Worm (Caenorhabditis elegans) whole organism, late embryonic: ENCODE data around the gene C54D10.5.

Source experiments
- F13H6.1 ChIP-seq: sonication (generic microtip); optimal IDR thresholded peaks from 2 replicates; lab custom pipeline; 2016; ENCODE audit warnings: missing genetic modification characterization, missing compliant biosample characterization
- K02D7.2 ChIP-seq: sonication (generic microtip); optimal IDR thresholded peaks from 2 replicates; lab custom pipeline; 2017; ENCODE audit warnings: mild to moderate bottlenecking, missing genetic modification characterization, missing compliant biosample characterization
- ama-1 ChIP-seq: fragments of 150-350 bp; optimal IDR thresholded peaks from 2 replicates; lab custom pipeline; 2014
- elt-2 ChIP-seq: sonication (generic microtip); optimal IDR thresholded peaks from 2 replicates; lab custom pipeline; 2016; ENCODE audit warnings: missing genetic modification reagents, missing genetic modification characterization, missing compliant biosample characterization
- hlh-6 ChIP-seq: sonication (generic microtip); optimal IDR thresholded peaks from 2 replicates; lab custom pipeline; 2016; ENCODE audit warnings: missing genotype, missing genetic modification characterization, missing compliant biosample characterization
- pha-4 ChIP-seq: fragments of 150-350 bp; optimal IDR thresholded peaks from 2 replicates; lab custom pipeline; 2018; ENCODE audit warnings: missing biosample characterization, missing genetic modification reagents, missing genetic modification characterization
- sdc-2 ChIP-seq: sonication (generic microtip); optimal IDR thresholded peaks from 2 replicates; lab custom pipeline; 2016; ENCODE audit warnings: missing genotype, missing genetic modification characterization, missing compliant biosample characterization

ce11 chrV:12415656-12416055 is 13.5 kb upstream of the C54D10.5 start, which contains the start of gene cdr-2:
- TF ChIP-seq elt-2 (tag; lab: Kevin White, UChicago) (no peak), hlh-6 (tag; lab: Kevin White, UChicago) (no peak), pha-4 (tag; lab: Kevin White, UChicago) (no peak), sdc-2 (tag; lab: Kevin White, UChicago) (no peak), ama-1 (lab: Kevin White, UChicago) (no peak), F13H6.1 (tag; lab: Kevin White, UChicago) (no peak), K02D7.2 (tag; lab: Kevin White, UChicago) (no peak)
